Fruit fly (Drosophila melanogaster): ENCODE data around the gene CG13727.

dm6 chr3L:17341216-17341615 lies at the start of gene CG13727:
- no peak for TF ChIP-seq h (optimal IDR thresholded peaks at IDR 0.05)
- no peak for TF ChIP-seq Myc (optimal IDR thresholded peaks at IDR 0.05)
- TF ChIP-seq psq (optimal IDR thresholded peaks at IDR 0.05) = no peak
- no peak for TF ChIP-seq insv (optimal IDR thresholded peaks at IDR 0.05)
- TF ChIP-seq ttk (optimal IDR thresholded peaks at IDR 0.05) = no peak

Data from Kc167 (cell line).